Fruit fly (Drosophila melanogaster): ENCODE data around the gene CG33341.

The CG33341 gene

DNA sequence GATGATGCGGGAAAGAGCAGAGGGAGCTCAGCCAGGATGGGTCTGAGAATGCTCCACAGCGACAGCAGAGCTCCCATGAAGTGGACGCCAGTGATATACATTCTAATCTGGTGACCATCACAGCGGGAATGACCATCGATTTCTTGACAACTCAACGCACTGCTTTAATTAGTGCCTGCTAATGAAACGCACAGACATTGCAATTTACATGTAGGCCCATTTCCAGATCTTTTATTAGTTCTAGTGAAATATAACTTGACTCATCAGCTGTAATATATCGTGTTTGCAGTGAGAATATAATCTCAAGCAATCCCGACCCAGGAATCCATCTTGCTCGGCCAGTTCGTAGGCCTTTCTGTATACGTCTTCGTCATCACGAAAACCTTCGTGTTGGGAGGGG, 1.0 kb upstream of the CG33341 start, which contains the start of gene CG42811:
TSS of gene CG42811 (minus strand) at position 101 of the 400 bp plus-strand sequence.
- TF ChIP-seq CG17801 (GFP tag; optimal IDR thresholded peaks at IDR 0.05; ENCODE audit: partially characterized antibody), result no peak

DNA sequence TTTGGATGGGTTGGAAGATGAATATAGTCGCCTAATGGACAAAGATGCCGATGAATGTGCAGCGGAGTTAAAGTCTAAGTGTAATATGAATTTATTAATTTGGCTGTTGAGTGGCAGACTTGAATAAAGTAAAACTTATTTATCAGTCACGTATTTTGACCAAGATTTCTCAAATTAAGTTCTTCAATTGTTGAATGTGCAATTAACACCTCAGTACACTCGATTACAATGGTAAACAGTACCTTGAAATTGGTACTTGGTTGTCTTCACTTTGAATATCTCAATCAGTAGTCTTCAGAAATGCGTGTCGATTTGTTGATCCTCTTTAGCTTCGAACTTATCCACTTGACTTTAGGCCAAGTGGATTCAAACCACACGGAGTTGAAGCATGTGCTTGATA, 1.1 kb downstream of the CG33341 start, which contains the start of gene CG13614:
TSS of gene CG13614 (plus strand) at position 301 of the 400 bp plus-strand sequence.
- no peak for TF ChIP-seq CG17801 (GFP tag; optimal IDR thresholded peaks at IDR 0.05; ENCODE audit: partially characterized antibody)

DNA sequence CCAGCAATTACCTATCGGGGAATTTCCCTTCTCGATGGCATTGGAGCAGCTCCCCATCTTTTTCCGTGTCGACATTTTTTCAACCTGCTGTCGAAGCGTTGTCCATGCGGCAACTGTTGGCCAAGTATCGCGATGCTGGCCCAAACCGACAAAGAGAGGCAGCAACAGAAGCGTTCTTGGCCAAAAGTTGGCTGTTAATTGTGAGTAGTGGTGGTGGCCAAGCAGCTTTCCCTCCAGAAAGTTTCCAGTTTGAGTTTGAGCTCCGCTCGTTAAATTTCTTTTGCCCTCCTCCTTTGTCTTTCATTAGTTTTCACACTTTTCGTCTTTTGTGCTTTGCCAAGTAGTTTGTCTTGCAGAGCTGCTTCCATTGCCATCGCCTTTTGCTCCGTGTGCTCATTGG, 4.5 kb downstream of the CG33341 start, which contains the start of gene CG17782:
TSS of gene CG17782 (minus strand) at position 101 of the 400 bp plus-strand sequence.
- no peak for TF ChIP-seq CG17801 (GFP tag; optimal IDR thresholded peaks at IDR 0.05; ENCODE audit: partially characterized antibody)

DNA sequence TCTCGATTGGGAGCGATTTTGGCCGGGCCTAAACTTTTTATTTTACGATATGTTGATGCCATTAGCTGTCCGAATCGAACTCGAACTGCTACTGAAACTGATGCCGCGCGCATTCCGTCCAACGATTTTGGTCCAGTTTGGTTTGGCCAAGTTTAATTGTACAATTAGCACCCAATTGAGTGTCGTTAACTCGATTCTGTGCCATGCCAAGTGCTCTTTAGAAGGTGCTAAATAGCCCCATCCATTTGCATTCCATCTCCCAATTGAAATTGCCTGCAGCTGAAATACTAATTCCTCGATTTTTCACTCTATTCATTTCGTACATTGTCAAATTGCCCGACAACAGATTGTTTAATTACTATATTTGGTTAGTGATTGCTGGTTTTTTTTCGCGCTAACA, 7.4 kb downstream of the CG33341 start, which contains the start of gene CG17781:
TSS of gene CG17781 (minus strand) at position 101 of the 400 bp plus-strand sequence.
- TF ChIP-seq CG17801 (GFP tag; optimal IDR thresholded peaks at IDR 0.05; ENCODE audit: partially characterized antibody), result no peak

DNA sequence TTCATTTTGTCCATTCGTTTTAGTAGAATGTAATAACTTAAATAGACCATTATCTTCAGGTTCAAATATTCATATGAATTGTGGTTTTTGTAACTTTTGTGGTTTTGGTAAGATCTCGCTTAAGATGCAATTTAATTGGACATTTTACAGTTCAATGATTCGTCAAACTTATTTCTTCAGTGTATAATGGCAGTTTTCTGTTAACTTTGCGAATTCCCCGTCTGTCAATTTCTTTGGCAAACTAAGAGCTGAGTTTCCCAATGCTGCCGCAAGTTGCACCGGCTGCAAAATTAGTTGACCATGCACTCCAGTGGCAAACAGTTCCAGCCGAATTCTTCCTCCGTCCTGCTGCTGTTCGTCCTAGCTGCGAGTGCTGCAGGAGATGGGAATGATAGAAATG, 8.4 kb downstream of the CG33341 start, which contains the start of gene CG33342:
TSS of gene CG33342 (plus strand) at position 301 of the 400 bp plus-strand sequence.
- no peak for TF ChIP-seq CG17801 (GFP tag; optimal IDR thresholded peaks at IDR 0.05; ENCODE audit: partially characterized antibody)

DNA sequence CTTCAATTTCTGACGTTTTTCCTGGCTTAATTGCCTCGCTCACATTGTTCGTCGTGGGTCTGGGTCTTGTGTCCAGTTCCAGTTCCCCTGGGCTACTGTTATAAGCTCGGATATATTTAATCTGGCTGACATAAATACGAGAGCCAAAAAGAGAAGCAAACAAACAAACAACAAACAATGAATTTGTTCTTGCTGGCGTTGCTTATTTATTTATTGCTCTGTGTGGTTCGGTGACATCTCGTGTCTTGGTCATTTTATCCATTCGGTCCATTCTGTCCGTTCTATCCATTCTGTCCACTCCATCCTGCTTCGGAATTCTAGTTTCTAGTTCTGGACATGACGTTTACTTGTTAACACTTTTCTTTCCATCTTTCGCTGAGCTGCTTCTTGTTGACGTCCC, 16.8 kb downstream of the CG33341 start, which contains the start of gene CG17780:
TSS of gene CG17780 (minus strand) at position 101 of the 400 bp plus-strand sequence.
- TF ChIP-seq CG17801 (GFP tag; optimal IDR thresholded peaks at IDR 0.05; ENCODE audit: partially characterized antibody), result no peak

DNA sequence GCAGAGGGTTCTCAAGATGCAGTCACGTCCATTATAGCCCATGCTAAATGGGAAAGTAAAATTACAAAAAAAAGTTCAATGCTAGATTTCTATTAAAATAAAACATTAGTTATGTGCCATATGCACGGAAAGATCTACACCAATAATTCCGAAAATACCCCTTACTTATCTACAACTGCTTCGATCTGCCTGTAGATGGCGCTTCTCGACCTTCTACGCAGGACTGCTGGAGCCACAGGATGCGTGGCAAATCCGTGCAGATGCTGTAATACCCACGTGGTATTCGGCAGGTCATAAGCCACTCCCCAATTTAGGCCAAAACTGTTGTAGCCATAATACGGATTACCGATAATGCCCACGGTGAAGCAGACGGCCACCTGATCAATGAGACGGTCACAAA, 18.3 kb downstream of the CG33341 start:
- no peak for TF ChIP-seq CG17801 (GFP tag; optimal IDR thresholded peaks at IDR 0.05; ENCODE audit: partially characterized antibody)

DNA sequence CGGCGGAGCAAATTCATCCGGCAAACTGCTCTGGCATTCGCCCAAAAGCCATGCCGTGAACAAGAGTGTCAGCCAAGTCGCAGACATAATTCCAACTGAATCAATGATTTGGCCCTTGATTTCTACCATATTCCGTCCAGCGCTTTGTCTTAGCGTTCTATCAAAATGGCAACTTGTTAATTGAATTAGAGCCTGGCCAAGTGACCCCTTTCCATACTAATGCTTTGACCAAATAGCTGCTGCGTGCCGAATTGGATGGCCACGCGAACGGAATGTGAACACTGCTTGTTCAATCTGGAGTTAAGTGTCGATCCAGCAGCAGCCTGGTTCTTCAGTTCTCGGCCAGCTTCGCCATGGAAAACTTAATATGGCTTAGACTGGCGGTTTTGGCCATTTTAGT, 22.1 kb downstream of the CG33341 start, which contains the start of the genes CG5768 and CG13615:
TSS of gene CG5768 (minus strand) at position 101 of the 400 bp plus-strand sequence.
TSS of gene CG13615 (plus strand) at position 280 of the 400 bp plus-strand sequence.
- TF ChIP-seq CG17801 (GFP tag; optimal IDR thresholded peaks at IDR 0.05; ENCODE audit: partially characterized antibody), result no peak

DNA sequence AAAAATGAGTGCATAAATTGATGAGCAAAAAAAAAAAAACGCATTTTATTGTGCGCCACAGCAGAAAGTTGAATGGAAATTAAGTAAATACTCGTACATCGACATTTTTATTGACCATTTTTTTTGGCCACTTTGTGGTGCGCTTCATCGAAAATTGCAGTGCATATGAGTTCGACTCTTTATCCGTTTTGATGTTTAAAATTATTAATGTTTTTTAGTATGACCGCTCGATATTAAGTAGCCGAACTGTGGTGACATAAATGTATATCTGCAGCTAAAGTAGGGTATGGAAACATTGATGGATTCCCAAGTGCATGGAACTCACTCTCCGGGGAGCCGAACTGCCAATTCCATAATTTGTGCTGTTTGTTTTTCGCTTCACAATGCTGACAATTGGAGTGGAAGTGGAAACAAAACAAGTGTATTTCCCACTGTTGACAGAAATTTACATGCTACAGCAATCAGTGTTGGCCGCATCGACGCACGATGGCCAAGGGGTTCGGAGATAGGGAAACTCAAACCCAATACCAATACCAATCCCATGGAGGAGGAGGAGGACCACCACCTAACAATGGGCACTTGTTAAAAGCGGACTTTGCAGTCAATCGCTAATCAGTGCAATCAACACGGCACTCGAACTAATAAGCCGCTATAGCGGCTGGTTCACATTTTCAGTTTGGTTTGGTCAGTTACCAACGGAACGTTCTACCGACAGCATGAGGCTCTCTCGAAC, 24.2 kb downstream of the CG33341 start, which contains the start of gene CG13616:
TSS of gene CG13616 (plus strand) at position 683 of the 733 bp plus-strand sequence.
- TF ChIP-seq CG17801 (GFP tag; optimal IDR thresholded peaks at IDR 0.05; ENCODE audit: partially characterized antibody), result peak; percentile 47

Measured in ovary, adult (tissue).